Worm (Caenorhabditis elegans) whole organism, L4 larva: Measurements from ENCODE around the gene B0410.1.

Experiments
- ceh-28 ChIP-seq: fragments of 150-350 bp; optimal IDR thresholded peaks from 2 replicates; lab custom pipeline; 2014; ENCODE audit warnings: missing biosample characterization, missing genetic modification reagents, missing genetic modification characterization
- ces-1 ChIP-seq: fragments of 150-350 bp; sonication (generic microtip); optimal IDR thresholded peaks from 4 replicates; lab custom pipeline; 2014; ENCODE audit warnings: missing biosample characterization, missing genetic modification reagents, missing genetic modification characterization
- lin-39 ChIP-seq: fragments of 150-350 bp; optimal IDR thresholded peaks from 2 replicates; lab custom pipeline; 2014; ENCODE audit warnings: missing biosample characterization, missing genetic modification reagents, missing genetic modification characterization
- nhr-11 ChIP-seq: fragments of 150-350 bp; optimal IDR thresholded peaks from 2 replicates; lab custom pipeline; 2014; ENCODE audit warnings: missing biosample characterization, missing genetic modification characterization
- nhr-28 ChIP-seq: fragments of 150-350 bp; optimal IDR thresholded peaks from 2 replicates; lab custom pipeline; 2014; ENCODE audit warnings: missing biosample characterization, missing genetic modification characterization
- unc-39 ChIP-seq: sonication (generic microtip); optimal IDR thresholded peaks from 2 replicates; lab custom pipeline; 2017; ENCODE audit warnings: missing biosample characterization, missing genetic modification characterization

- TF ChIP-seq unc-39: no peak
- no peak for TF ChIP-seq nhr-28 (tag; lab: Kevin White, UChicago)
- TF ChIP-seq ces-1 (GFP tag; lab: Kevin White, UChicago): no peak
- no peak for TF ChIP-seq nhr-11 (tag; lab: Kevin White, UChicago)
- no peak for TF ChIP-seq lin-39 (tag; lab: Kevin White, UChicago)
- TF ChIP-seq ceh-28 (tag; lab: Kevin White, UChicago): no peak
These were observed 29.5 kb downstream of the B0410.1 start, which contains the start of gene hst-3.2 for ce11 chrX:2923888-2924287.
